Fruit fly (Drosophila melanogaster) whole organism, embryonic: ENCODE data around the gene neur.
A peak's percentile ranks its signal among the peaks of the same experiment; 100 is the strongest.

Experiments
- Abd-B ChIP-seq: fragments of 200-800 bp; sonication (Bioruptor generic); optimal IDR thresholded peaks from 2 replicates; lab custom pipeline; 2018; ENCODE audit warnings: missing biosample characterization, mild to moderate bottlenecking, missing genetic modification characterization, moderate library complexity
- CG10267 ChIP-seq: fragments of 200-800 bp; sonication (Bioruptor generic); optimal IDR thresholded peaks from 2 replicates; lab custom pipeline; 2018; ENCODE audit warnings: missing biosample characterization, mild to moderate bottlenecking, missing genetic modification characterization, moderate library complexity
- CG10543 ChIP-seq: fragments of 200-800 bp; sonication (Bioruptor generic); optimal IDR thresholded peaks from 3 replicates; lab custom pipeline; 2017; ENCODE audit warnings: missing biosample characterization, mild to moderate bottlenecking, missing genetic modification characterization, moderate library complexity
- CG10565 ChIP-seq: fragments of 200-800 bp; sonication (Bioruptor generic); optimal IDR thresholded peaks from 3 replicates; lab custom pipeline; 2016; ENCODE audit warnings: missing biosample characterization, mild to moderate bottlenecking, missing genetic modification characterization
- CG12155 ChIP-seq: fragments of 200-800 bp; sonication (Bioruptor generic); optimal IDR thresholded peaks from 3 replicates; lab custom pipeline; 2016; ENCODE audit warnings: missing biosample characterization, missing genetic modification characterization
- CG12391 ChIP-seq: fragments of 200-800 bp; sonication (Bioruptor generic); optimal IDR thresholded peaks from 3 replicates; lab custom pipeline; 2018; ENCODE audit warnings: missing biosample characterization, mild to moderate bottlenecking, missing genetic modification characterization, moderate library complexity
- CG12769 ChIP-seq: fragments of 200-800 bp; sonication (Bioruptor generic); optimal IDR thresholded peaks from 2 replicates; lab custom pipeline; 2019; ENCODE audit warnings: missing biosample characterization, mild to moderate bottlenecking, missing genetic modification characterization, moderate library complexity
- CG14014 ChIP-seq: fragments of 200-800 bp; sonication (Bioruptor generic); IDR thresholded peaks from 2 replicates; pipeline ENCODE4 v1.3.6; 2022; ENCODE audit warnings: missing biosample characterization, missing genetic modification characterization
- CG14710 ChIP-seq: fragments of 200-800 bp; sonication (Bioruptor generic); optimal IDR thresholded peaks from 3 replicates; lab custom pipeline; 2019; ENCODE audit warnings: missing biosample characterization, mild to moderate bottlenecking, missing genetic modification characterization, moderate library complexity
- CG16813 ChIP-seq: fragments of 200-800 bp; sonication (Bioruptor generic); IDR thresholded peaks from 3 replicates; pipeline ENCODE4 v1.3.6; 2022; ENCODE audit warnings: missing biosample characterization, missing genetic modification characterization; ENCODE audit not compliant: partially characterized antibody
- CG17361 ChIP-seq: fragments of 200-800 bp; sonication (Bioruptor generic); IDR thresholded peaks from 3 replicates; pipeline ENCODE4 v1.3.6; 2022; ENCODE audit warnings: missing biosample characterization, missing genetic modification characterization
- CG18764 ChIP-seq: fragments of 200-800 bp; sonication (Bioruptor generic); optimal IDR thresholded peaks from 3 replicates; lab custom pipeline; 2016; ENCODE audit warnings: missing biosample characterization, missing genetic modification characterization
- CG2116 ChIP-seq: fragments of 200-800 bp; sonication (Bioruptor generic); optimal IDR thresholded peaks from 3 replicates; lab custom pipeline; 2018; ENCODE audit warnings: missing biosample characterization, mild to moderate bottlenecking, missing genetic modification characterization
- CG2199 ChIP-seq: fragments of 200-800 bp; sonication (Bioruptor generic); IDR thresholded peaks from 3 replicates; pipeline ENCODE4 v1.3.6; 2022; ENCODE audit warnings: missing biosample characterization, missing genetic modification characterization
- CG2712 ChIP-seq: fragments of 200-800 bp; optimal IDR thresholded peaks from 3 replicates; lab custom pipeline; 2019; ENCODE audit warnings: missing biosample characterization, mild to moderate bottlenecking, missing genetic modification characterization, moderate library complexity
- CG34376 ChIP-seq: fragments of 200-800 bp; sonication (Bioruptor generic); optimal IDR thresholded peaks from 2 replicates; lab custom pipeline; 2018; ENCODE audit warnings: missing biosample characterization, mild to moderate bottlenecking, missing genetic modification characterization
- CG3838 ChIP-seq: fragments of 200-800 bp; sonication (Bioruptor generic); optimal IDR thresholded peaks from 3 replicates; lab custom pipeline; 2016; ENCODE audit warnings: missing biosample characterization, missing genetic modification characterization
- CG3847 ChIP-seq: fragments of 200-800 bp; sonication (Bioruptor generic); IDR thresholded peaks from 2 replicates; pipeline ENCODE4 v1.3.6; 2022; ENCODE audit warnings: missing biosample characterization, missing genetic modification characterization
- Dad ChIP-seq: fragments of 200-800 bp; sonication (Bioruptor generic); optimal IDR thresholded peaks from 3 replicates; lab custom pipeline; 2016; ENCODE audit warnings: missing biosample characterization, missing genetic modification characterization
- Dip3 ChIP-seq: fragments of 200-800 bp; sonication (Bioruptor generic); optimal IDR thresholded peaks from 3 replicates; lab custom pipeline; 2016; ENCODE audit warnings: missing biosample characterization, missing genetic modification characterization
- Dll ChIP-seq: fragments of 200-800 bp; sonication (Bioruptor generic); IDR thresholded peaks from 4 replicates; pipeline ENCODE4 v1.3.6; 2022; ENCODE audit warnings: missing biosample characterization, missing genetic modification characterization; ENCODE audit not compliant: partially characterized antibody
- Eip74EF ChIP-seq, 2 experiments: fragments of 200-800 bp in 1 of 2; fragments of >200 bp in 1 of 2; sonication (Bioruptor generic) in 1 of 2; optimal IDR thresholded peaks; 2 replicates each; lab custom pipeline; 2017 to 2019; ENCODE audit warnings: missing biosample characterization in 2 of 2, missing genetic modification characterization in 2 of 2, mild to moderate bottlenecking in 1 of 2, moderate library complexity in 1 of 2
- Ets97D ChIP-seq: fragments of 200-800 bp; sonication (Bioruptor generic); optimal IDR thresholded peaks from 3 replicates; lab custom pipeline; 2016; ENCODE audit warnings: missing biosample characterization, missing genetic modification characterization
- HLH54F ChIP-seq: fragments of 200-800 bp; sonication (Bioruptor generic); optimal IDR thresholded peaks from 3 replicates; lab custom pipeline; 2016; ENCODE audit warnings: missing biosample characterization, missing genetic modification characterization
- Hr51 ChIP-seq, 2 experiments: fragments of 200-800 bp; sonication (Bioruptor generic); optimal IDR thresholded peaks; 2 replicates in 1 of 2; 3 replicates in 1 of 2; lab custom pipeline; 2016 to 2018; ENCODE audit warnings: missing biosample characterization in 2 of 2, missing genetic modification characterization in 2 of 2, mild to moderate bottlenecking in 1 of 2, moderate library complexity in 1 of 2
- Med ChIP-seq: fragments of 200-800 bp; sonication (Bioruptor generic); peaks from one replicate; lab custom pipeline; 2016; ENCODE audit warnings: missing biosample characterization, missing genetic modification characterization, mild to moderate bottlenecking, inconsistent platforms, moderate library complexity
- Myb ChIP-seq: fragments of 200-800 bp; sonication (Bioruptor generic); optimal IDR thresholded peaks from 2 replicates; lab custom pipeline; 2016; ENCODE audit warnings: missing biosample characterization, missing genetic modification characterization
- Nf-YC ChIP-seq: fragments of 200-800 bp; optimal IDR thresholded peaks from 3 replicates; lab custom pipeline; 2019; ENCODE audit warnings: missing biosample characterization, mild to moderate bottlenecking, missing genetic modification characterization, moderate library complexity
- Opbp ChIP-seq: fragments of 200-800 bp; sonication (Bioruptor generic); IDR thresholded peaks from 3 replicates; pipeline ENCODE4 v1.3.6; 2022; ENCODE audit warnings: missing biosample characterization, missing genetic modification characterization; ENCODE audit not compliant: partially characterized antibody
- Sry-β ChIP-seq: fragments of 200-800 bp; sonication (Bioruptor generic); optimal IDR thresholded peaks from 2 replicates; lab custom pipeline; 2018; ENCODE audit warnings: missing biosample characterization, mild to moderate bottlenecking, missing genetic modification characterization, moderate library complexity
- Sry-δ ChIP-seq: fragments of 200-800 bp; sonication (Bioruptor generic); optimal IDR thresholded peaks from 2 replicates; lab custom pipeline; 2016; ENCODE audit warnings: missing biosample characterization, missing genetic modification characterization
- Trl ChIP-seq, 3 experiments: fragments of >200 bp in 2 of 3; fragments of 200-800 bp in 1 of 3; sonication (Bioruptor generic) in 1 of 3; optimal IDR thresholded peaks; 2 replicates in 1 of 3; 3 replicates in 2 of 3; lab custom pipeline; 2016 to 2017; ENCODE audit warnings: missing biosample characterization in 1 of 3, missing genetic modification characterization in 1 of 3
- ara ChIP-seq: fragments of 200-800 bp; sonication (Bioruptor generic); IDR thresholded peaks from 2 replicates; pipeline ENCODE4 v1.3.6; 2022; ENCODE audit warnings: missing biosample characterization, missing genetic modification characterization
- bab2 ChIP-seq: fragments of 200-800 bp; sonication (Bioruptor generic); optimal IDR thresholded peaks from 2 replicates; lab custom pipeline; 2016; ENCODE audit warnings: missing biosample characterization, missing genetic modification characterization
- crc ChIP-seq: fragments of 200-800 bp; sonication (Bioruptor generic); optimal IDR thresholded peaks from 2 replicates; lab custom pipeline; 2016; ENCODE audit warnings: missing biosample characterization, missing genetic modification characterization
- dm ChIP-seq: fragments of 200-800 bp; sonication (Bioruptor generic); optimal IDR thresholded peaks from 3 replicates; lab custom pipeline; 2016; ENCODE audit warnings: missing biosample characterization, missing genetic modification characterization
- ftz-f1 ChIP-seq: fragments of 200-800 bp; sonication (Bioruptor generic); optimal IDR thresholded peaks from 2 replicates; lab custom pipeline; 2016; ENCODE audit warnings: missing biosample characterization, missing genetic modification characterization
- fu2 ChIP-seq: fragments of 200-800 bp; sonication (Bioruptor generic); optimal IDR thresholded peaks from 2 replicates; lab custom pipeline; 2016; ENCODE audit warnings: missing biosample characterization, missing genetic modification characterization
- gfzf ChIP-seq: fragments of 200-800 bp; sonication (Bioruptor generic); optimal IDR thresholded peaks from 2 replicates; lab custom pipeline; 2016; ENCODE audit warnings: missing biosample characterization, mild to moderate bottlenecking, missing genetic modification characterization, moderate library complexity
- gro ChIP-seq: fragments of 200-800 bp; sonication (Bioruptor generic); optimal IDR thresholded peaks from 2 replicates; lab custom pipeline; 2016; ENCODE audit warnings: missing biosample characterization, missing genetic modification characterization
- knrl ChIP-seq: fragments of 200-800 bp; sonication (Bioruptor generic); IDR thresholded peaks from 3 replicates; pipeline ENCODE4 v1.3.6; 2022; ENCODE audit warnings: missing biosample characterization, missing genetic modification characterization; ENCODE audit not compliant: partially characterized antibody
- pho ChIP-seq: fragments of 200-800 bp; sonication (Bioruptor generic); optimal IDR thresholded peaks from 2 replicates; lab custom pipeline; 2016; ENCODE audit warnings: missing biosample characterization, missing genetic modification characterization
- pum ChIP-seq: fragments of 200-800 bp; sonication (Bioruptor generic); optimal IDR thresholded peaks from 2 replicates; lab custom pipeline; 2016; ENCODE audit warnings: missing biosample characterization, missing genetic modification characterization
- ranshi ChIP-seq: fragments of 200-800 bp; sonication (Bioruptor generic); IDR thresholded peaks from 2 replicates; pipeline ENCODE4 v1.3.6; 2022; ENCODE audit warnings: missing biosample characterization, missing genetic modification characterization
- salm ChIP-seq: fragments of 200-800 bp; sonication (Bioruptor generic); optimal IDR thresholded peaks from 2 replicates; lab custom pipeline; 2018; ENCODE audit warnings: missing biosample characterization, mild to moderate bottlenecking, missing genetic modification characterization
- ssp ChIP-seq: fragments of 200-800 bp; sonication (Bioruptor generic); IDR thresholded peaks from 2 replicates; pipeline ENCODE4 v1.3.6; 2022; ENCODE audit warnings: missing biosample characterization, missing genetic modification characterization
- stwl ChIP-seq: fragments of 200-800 bp; sonication (Bioruptor generic); optimal IDR thresholded peaks from 3 replicates; lab custom pipeline; 2018; ENCODE audit warnings: missing biosample characterization, mild to moderate bottlenecking, missing genetic modification characterization, moderate library complexity
- tap ChIP-seq: fragments of 200-800 bp; optimal IDR thresholded peaks from 3 replicates; lab custom pipeline; 2019; ENCODE audit warnings: missing biosample characterization, mild to moderate bottlenecking, missing genetic modification characterization, moderate library complexity
- unc-4 ChIP-seq: fragments of 200-800 bp; sonication (Bioruptor generic); IDR thresholded peaks from 2 replicates; pipeline ENCODE4 v1.3.6; 2022; ENCODE audit warnings: missing biosample characterization, missing genetic modification characterization; ENCODE audit not compliant: partially characterized antibody

The neur gene

DNA sequence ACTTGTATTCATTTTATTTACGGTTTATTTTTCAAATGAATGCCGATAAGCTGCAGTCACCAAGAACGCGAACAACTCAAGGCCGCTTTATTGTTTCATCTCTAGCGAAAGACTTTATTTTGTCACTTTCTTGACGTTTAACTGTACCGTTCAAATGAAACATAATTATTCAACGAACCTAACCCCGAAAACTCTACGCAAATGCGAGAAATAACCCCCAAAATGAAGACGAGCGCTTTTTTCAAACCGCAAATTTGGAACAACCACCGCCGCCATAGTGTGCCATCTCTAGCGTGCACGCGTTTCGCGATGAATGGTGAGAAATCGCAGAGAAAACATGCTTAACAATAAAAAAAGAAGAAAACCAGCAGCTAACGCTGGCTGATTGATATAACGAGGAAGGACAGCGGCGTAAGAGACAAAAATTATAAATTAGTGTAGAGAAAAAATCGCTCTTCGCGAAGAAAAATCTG is 54.6 kb downstream of the neur start, which contains the start of gene CG11970 (continued):
- TF ChIP-seq ranshi (GFP tag; lab: Robert Waterston, UW) (no peak), HLH54F (GFP tag; lab: Kevin White, UChicago) (peak; percentile 26), CG34376 (GFP tag; lab: Kevin White, UChicago) (peak; percentile 5), salm (no peak), crc (GFP tag; lab: Kevin White, UChicago) (peak; percentile 26), knrl (GFP tag; lab: Robert Waterston, UW) (peak; percentile 74), ara (0 out of 2 replicates have a peak, but pooled peaks have one; percentile 39), CG12155 (GFP tag; lab: Kevin White, UChicago) (peak; percentile 34), fu2 (GFP tag; lab: Kevin White, UChicago) (peak; percentile 32), ftz-f1 (peak; percentile 97), Ets97D (GFP tag; lab: Kevin White, UChicago) (peak; percentile 28), Sry-β (GFP tag; lab: Kevin White, UChicago) (peak; percentile 48), pho (GFP tag; lab: Kevin White, UChicago) (peak; percentile 56), Sry-δ (GFP tag; lab: Kevin White, UChicago) (peak; percentile 92), tap (tag; lab: Kevin White, UChicago) (no peak), Dip3 (peak; percentile 55), pum (GFP tag; lab: Kevin White, UChicago) (peak; percentile 21), CG12391 (tag; lab: Kevin White, UChicago) (peak; percentile 32), bab2 (GFP tag; lab: Kevin White, UChicago) (peak; percentile 33), CG14710 (tag; lab: Kevin White, UChicago) (peak; percentile 55), stwl (tag; lab: Kevin White, UChicago) (peak; percentile 27), CG3847 (GFP tag; lab: Robert Waterston, UW) (peak; percentile 29; the same call in 1 of the 2 replicates), gro (GFP tag; lab: Kevin White, UChicago) (peak; percentile 12), gfzf (GFP tag; lab: Kevin White, UChicago) (peak; percentile 42), CG14014 (0 out of 2 replicates have a peak, but pooled peaks have one; percentile 17), Eip74EF (GFP tag; optimal IDR thresholded peaks at IDR 0.05; lab: Kevin White, UChicago) (no peak), Abd-B (peak; percentile 12), CG10267 (tag; lab: Kevin White, UChicago) (peak; percentile 17), Opbp (GFP tag; lab: Robert Waterston, UW) (peak; percentile 10; the same call in 1 of the 3 replicates), unc-4 (GFP tag; lab: Robert Waterston, UW) (peak; percentile 40; the same call in 1 of the 2 replicates), CG2712 (tag; lab: Kevin White, UChicago) (peak; percentile 40), CG2199 (0 out of 3 replicates have a peak, but pooled peaks have one; percentile 49), CG18764 (GFP tag; lab: Kevin White, UChicago) (no peak), Hr51 (GFP tag; optimal IDR thresholded peaks at IDR 0.05; lab: Kevin White, UChicago) (peak in 1 of 2 experiments; percentile 43), Dad (GFP tag; lab: Kevin White, UChicago) (peak; percentile 32), CG3838 (GFP tag; lab: Kevin White, UChicago) (no peak), CG2116 (GFP tag; lab: Kevin White, UChicago) (peak; percentile 41), Trl (optimal IDR thresholded peaks at IDR 0.05; lab: Kevin White, UChicago) (no peak), Trl (GFP tag; optimal IDR thresholded peaks at IDR 0.05; lab: Kevin White, UChicago) (peak; percentile 59), CG10565 (no peak), Med (GFP tag; lab: Kevin White, UChicago) (peak; percentile 89), dm (peak; percentile 61), CG17361 (peak; percentile 67; the same call in 2 of the 3 replicates), CG10543 (GFP tag; lab: Kevin White, UChicago) (peak; percentile 66), CG16813 (GFP tag; lab: Robert Waterston, UW) (peak; percentile 65), Myb (GFP tag; lab: Kevin White, UChicago) (peak; percentile 64), Dll (GFP tag; lab: Robert Waterston, UW) (peak; percentile 71), Nf-YC (peak; percentile 44), ssp (0 out of 2 replicates have a peak, but pooled peaks have one; percentile 10), CG12769 (tag; lab: Kevin White, UChicago) (no peak)
